Fruit fly (Drosophila melanogaster) ovary, adult (tissue): Measurements from ENCODE around the gene djl.
A peak's percentile ranks its signal among the peaks of the same experiment; 100 is the strongest.

Experiments used
- CG17801 ChIP-seq: fragments of 200-800 bp; optimal IDR thresholded peaks from 2 replicates; lab custom pipeline; 2019; ENCODE audit warnings: missing biosample characterization, mild to moderate bottlenecking, missing genetic modification characterization, moderate library complexity; ENCODE audit not compliant: partially characterized antibody

Gene djl

DNA sequence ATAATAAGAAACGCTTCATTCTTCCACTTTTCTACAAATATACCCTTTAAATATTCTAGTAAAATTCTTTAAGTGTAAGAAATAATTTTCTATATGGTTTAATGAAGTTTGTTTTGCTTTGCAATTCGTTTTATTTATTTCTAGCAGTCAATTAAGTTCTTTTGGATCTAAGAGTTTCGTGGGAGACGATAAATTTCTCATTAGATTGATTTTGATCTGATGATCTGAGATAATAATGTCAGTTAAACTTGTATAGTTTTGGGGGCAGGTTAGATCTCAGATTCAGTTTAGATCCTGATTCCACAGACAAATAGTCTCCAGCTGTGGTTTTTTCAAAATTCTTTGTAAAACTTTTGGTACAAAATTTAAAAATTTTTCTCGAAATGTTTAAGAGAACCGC lies 1.6 kb upstream of the djl start, which contains the start of gene dj:
dj (plus strand) TSS at position 301 of the 400 bp plus-strand sequence.
- TF ChIP-seq CG17801, result no peak

DNA sequence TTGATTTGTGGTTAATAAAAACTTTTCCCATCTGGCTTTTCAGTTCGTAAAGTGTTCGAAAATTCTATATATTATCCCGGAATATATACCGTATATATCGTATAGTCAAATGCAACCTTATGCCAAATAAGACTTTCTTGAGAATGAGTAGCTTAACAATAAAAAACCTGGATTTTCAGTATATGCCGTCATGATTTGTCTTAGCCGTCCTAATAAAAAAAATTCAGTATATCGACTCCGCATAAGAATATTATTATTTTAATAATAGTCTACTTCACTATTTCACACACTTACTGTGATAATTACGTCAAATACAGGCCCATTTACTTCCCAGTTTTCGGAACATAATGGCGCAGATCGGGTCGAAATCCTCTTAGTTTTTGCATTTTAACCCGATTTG lies 1.3 kb downstream of the djl start, which contains the start of gene Mst84B:
Mst84B (plus strand) TSS at position 301 of the 400 bp plus-strand sequence.
- TF ChIP-seq CG17801, result no peak

DNA sequence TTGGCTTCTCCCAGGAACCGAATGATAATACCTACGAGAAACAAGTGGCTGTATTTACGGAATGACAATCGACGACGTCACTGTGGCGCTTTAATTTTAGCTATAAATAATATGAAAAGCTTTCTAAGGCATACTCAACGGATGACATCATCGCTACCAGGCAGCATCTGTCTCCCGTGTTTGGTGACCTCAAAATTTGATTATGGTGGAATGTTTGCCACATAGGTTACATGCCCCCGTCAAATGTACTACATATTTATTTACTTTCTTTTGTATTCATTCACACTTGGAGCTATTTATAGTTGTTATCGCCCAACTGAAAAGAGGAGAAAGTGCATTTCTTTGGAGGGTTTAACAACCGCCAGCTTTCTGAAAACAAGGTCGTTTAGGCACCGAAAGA lies 5.7 kb downstream of the djl start:
- no peak for TF ChIP-seq CG17801

DNA sequence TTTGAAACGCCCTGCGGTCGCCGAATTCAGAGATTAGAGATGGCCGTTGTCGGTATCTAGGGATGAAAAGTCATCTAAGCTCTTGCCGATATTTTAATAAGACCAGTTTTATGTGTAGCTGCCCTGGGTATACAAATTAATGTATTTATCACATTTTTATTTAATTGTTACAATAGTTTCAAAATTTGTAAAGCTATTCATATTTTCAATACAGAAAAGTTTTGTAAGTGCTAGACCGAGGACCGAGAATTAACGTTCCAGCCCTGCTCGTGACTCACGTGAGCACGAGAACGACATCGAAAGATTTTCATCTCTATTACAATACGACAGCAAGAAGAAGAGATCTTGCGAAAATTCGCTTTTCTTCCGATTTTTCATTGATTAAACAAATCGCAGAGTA lies 6.5 kb downstream of the djl start, which contains the start of the genes CG1105 and CG1965:
CG1105 (minus strand) TSS at position 45 of the 400 bp plus-strand sequence.
CG1965 (plus strand) TSS at position 310 of the 400 bp plus-strand sequence.
- TF ChIP-seq CG17801, result peak; percentile 87

DNA sequence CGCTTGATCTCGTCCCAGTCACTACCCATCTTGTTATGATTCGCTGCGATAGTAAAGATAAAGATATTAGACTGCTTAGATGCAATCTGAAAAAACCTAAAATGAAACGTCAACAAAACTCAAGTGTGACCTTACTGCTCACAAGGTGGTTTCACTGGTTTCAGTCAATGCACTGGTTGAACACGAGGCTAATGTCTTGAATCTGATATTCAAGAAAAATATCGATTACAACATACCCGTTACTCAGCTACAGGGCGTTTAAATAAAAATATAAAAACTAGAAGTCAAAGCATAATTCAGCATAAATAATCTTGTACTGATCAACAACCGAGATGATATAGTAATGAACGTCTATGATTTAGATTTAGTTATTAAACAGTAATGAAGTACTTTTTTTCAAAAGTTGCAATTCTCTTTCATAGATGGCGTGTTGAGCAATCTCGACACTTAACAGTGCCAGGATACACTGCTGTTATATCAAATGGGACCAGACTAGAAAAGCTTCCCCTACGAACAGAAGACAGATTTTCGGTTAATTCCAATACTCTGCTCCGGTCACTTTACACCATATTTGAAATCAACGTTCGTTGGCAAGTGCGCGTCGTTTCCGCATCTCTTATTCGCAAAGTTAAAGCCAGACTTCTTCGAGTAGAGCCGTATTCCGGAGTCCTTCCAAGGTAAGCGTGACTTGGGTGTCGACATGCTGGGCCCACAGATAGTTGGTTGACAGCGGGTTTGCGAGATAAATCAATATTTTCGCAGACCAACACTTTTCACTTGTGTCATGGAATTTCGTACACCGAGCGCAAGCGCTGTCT lies 13.9 kb downstream of the djl start, which contains the start of the genes Ufl1 and CG1943:
Ufl1 (minus strand) TSS at position 156 of the 818 bp plus-strand sequence.
CG1943 (plus strand) TSS at position 563 of the 818 bp plus-strand sequence.
- TF ChIP-seq CG17801, result peak; percentile 41

DNA sequence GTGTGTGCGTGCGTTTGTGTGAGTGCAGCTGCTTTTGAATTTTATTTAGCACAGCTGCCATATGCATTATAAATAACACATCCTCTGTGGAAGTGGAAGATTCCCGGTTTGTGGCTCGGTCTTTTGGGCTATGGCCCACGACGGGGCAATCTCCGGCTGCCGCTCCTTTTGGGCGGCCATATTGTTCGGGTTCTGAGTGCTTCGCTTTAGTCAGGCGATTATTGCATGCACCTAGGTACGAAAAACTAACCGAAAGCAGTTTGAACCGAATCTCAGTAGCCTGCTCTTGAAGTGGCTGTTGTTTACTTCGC lies 14.5 kb downstream of the djl start:
- TF ChIP-seq CG17801, result no peak

DNA sequence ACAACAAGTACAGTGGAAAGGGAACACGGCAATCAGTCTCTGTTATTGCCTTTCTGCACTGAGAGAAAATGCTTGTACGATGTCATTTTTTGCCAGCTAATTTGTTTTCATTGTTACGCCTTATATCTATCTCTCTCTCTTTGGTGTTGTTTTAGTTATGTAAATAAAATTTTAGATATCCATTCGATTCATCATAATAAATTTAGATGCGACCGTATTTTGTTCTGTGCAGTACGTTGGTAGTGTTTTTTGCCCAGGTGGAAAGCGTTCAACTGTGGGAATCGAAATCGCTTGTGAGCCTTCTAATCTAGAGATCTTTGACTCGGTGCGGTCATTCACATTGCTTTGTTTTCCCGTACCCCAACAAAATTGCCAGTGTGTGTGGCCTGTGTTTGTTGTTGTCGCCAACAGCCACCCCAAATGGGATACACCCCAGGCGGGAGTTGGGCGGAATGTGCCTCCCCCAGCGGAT lies 15.2 kb downstream of the djl start:
- TF ChIP-seq CG17801, result peak; percentile 89

DNA sequence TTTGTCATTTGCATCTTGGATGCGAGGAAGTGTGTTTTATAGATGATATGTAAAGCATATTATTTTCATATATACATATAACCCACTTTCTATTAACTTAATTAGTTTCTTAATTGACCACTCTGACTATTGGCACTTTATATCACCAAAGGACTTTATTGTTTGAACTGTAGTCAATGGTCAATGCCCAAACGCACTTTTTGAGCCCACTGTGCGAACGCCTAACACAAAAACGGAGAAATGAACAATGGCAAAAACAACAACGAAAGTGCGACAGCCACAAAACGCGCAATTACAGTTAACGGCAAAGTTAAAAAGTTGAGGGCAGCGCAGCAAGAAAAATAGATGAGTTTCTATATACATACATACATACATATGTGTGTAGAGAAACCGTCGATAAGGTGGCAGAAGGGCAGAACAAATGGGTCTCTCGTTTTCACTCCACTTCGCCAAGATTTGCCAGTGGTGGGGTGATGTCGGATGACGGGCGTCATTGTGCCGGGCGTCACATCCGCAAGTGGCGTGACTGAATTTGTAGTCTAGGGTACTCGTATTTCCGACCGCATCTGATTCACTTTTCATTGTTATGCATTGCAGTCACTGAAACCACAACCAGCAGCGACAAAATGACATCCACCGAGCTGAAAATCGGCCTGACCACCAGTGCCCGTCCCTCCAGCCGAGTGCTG lies 15.9 kb downstream of the djl start:
- peak; percentile 94 for TF ChIP-seq CG17801

DNA sequence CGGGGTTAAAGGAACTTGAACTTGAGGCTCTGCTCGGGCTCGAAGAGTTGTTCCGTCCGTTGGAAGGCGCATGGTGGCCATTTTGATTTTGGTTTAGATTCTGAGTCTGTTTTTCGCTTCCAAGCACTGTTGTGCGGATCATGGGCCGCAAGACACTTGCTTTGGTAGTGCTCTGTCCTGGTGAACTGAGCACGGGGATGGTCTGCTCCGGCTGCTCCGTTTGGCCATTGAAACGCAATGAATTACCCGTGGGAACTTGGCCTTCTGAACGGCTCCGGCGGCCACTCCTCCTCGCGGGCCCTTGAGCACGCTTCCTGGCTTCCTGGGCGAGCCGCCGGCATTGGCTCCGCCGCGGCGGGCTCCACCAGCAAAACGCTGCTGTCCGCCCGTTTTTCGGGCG lies 19.2 kb downstream of the djl start:
- no peak for TF ChIP-seq CG17801

DNA sequence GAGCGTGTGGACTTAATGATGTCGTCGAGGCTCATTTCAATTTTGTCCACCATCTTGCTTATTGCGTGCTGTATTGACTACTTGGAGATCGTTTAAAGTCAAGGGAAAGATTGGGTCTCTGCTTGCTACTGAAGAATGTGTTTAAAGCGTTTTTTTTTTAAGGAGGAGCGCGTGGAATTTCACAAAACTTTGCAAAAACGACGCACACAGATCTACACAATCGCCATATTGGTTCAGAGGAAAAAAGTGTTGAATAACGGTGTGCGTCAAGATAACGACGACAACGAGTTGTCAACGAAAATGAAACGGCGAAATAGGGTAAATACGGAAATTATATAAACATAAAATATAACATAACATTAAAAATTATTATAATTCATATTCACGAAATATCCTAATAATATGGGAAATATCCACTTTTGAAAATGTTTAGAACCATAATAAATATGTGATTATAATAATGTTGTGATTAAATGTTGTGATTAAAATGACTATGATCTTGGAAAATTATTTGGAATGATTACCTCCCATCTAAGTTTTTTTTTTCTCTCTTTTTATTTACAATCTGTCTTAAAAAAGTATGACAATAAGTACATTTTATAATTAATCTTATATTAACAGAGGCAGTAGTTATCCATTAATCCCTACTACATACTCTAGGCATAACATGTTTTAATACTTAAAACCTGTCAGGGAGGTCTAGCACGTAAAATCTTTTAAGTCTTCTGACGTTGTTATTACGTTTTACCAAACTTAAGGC lies 19.8 kb downstream of the djl start, which contains the start of gene Ref1:
Ref1 (minus strand) TSS at position 231 of the 760 bp plus-strand sequence.
- no peak for TF ChIP-seq CG17801

DNA sequence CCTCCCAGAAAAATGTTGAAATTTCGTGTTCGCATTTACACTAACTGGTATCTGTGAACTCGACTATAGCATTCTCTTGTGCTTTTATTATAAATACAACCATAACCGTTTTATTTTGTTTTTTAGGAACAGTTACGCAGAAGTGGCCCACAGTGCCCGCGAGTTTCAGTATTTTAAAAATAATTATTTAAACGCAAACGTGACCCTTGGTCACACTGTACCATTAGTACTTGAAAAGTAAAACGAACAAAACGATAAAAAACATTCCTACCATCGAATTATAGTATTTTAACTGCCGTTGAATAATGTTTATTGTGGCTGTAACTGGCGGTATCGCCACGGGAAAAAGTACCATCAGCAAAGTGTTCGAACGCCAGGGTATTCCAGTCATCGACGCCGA lies 21.4 kb downstream of the djl start, which contains the start of gene Dpck:
Dpck (plus strand) TSS at position 211 of the 400 bp plus-strand sequence.
- TF ChIP-seq CG17801, result peak; percentile 80

DNA sequence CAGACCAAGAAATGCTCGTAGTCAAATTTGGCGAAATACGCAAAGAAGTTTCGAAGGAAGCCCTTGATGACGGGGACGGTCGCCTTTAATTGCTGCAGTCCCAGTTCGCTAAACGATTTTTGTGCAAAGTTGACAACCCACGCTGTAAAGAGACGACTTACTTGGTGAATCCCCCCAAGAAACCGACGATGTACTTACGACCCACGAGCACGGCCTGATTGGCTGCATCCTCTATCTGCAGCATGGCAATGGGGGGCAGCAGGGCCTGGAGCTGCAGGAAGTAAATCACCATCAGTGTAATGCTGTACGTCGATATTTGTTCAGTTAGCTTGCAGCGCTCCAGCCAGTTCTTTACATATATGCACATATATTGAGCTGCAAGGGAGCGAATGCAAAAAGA lies 23.2 kb downstream of the djl start:
- TF ChIP-seq CG17801, result no peak

DNA sequence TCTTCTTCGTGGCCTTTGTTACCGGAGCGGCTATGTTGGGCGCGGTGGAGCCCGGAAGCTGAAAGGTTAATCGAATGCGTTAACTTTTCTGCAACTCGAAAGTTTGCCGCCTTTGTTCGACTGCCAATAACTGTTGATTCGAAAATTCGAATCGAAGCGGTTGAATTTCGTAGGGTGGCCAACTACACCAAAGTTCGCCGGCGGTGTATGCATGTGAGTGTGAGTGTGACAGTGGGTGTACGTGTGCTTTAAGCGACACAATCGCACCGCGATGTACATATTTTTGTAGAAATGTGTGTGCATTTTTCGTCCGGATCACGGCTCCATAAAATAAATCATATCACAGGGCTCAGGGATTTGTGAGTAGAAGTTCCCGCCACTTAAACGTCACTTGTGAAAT lies 24.9 kb downstream of the djl start:
- no peak for TF ChIP-seq CG17801

DNA sequence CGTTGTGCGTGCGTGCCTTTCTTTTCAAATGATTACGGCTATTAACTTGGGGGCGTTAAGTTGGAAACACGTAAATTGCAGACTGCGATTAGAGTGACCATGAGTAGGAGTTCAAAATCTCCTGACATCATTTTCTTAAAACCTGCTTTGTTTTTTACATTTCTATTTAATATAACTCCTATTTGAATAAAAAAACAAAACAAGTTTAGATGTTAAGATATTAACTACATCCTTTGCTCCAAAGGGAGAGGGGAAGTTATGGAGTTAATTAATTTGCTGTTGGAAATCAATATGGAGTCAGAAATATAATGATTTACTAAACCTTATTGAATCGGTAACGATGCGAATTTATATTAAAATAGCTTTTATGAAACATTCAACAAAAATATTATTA lies 25.4 kb downstream of the djl start, which contains the start of gene Tailor:
Tailor (minus strand) TSS at position 101 of the 394 bp plus-strand sequence.
- TF ChIP-seq CG17801, result no peak

DNA sequence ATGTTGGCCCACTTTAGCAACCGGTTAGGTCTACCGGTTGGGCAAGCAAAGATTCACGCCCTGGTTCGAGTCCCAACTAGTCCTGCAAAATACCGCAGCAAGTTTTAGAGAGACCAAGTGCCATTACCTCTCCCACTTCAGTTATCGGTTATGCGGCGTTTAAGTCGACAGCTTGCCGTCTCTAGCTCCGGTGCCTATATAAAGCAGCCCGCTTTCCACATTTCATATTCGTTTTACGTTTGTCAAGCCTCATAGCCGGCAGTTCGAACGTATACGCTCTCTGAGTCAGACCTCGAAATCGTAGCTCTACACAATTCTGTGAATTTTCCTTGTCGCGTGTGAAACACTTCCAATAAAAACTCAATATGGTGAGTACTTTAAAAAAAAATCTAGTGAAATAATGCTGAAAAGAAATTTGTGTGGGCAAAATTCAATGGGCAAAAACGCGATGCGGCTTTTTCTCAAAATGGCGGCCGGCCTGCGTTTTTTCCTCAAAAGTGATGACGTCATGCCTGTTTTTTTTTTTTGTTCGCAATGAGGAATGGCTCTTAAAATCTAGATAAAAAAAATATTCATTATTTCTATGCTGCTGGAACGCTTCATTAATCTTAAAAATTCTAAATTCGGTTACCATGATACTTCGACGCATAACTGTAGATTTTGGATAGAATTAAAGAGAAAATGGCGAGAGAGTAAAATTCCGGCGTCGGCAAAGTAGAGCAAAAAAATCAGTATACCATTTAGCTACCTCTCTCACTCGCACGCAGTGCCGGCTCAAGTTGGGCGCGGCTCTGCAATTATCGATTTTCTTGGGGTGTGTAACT lies 26.0 kb downstream of the djl start, which contains the start of gene alphaTub84B:
alphaTub84B (plus strand) TSS at position 223 of the 824 bp plus-strand sequence.
- peak; percentile 61 for TF ChIP-seq CG17801

DNA sequence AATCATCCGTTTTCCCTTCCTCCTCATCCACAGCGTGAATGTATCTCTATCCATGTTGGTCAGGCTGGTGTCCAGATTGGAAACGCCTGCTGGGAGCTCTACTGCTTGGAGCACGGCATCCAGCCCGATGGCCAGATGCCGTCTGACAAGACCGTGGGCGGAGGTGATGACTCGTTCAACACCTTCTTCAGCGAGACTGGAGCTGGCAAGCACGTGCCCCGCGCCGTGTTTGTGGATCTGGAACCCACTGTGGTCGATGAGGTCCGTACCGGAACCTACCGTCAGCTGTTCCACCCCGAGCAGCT lies 26.6 kb downstream of the djl start:
- no peak for TF ChIP-seq CG17801
